Fruit fly (Drosophila melanogaster) whole organism, pupa: Measurements from ENCODE around the gene Indy.

Experiments used
- CG10348 ChIP-seq: fragments of 200-800 bp; sonication (Bioruptor generic); IDR thresholded peaks from 2 replicates; pipeline ENCODE4 v1.3.6; 2022; ENCODE audit warnings: missing biosample characterization, missing genetic modification characterization
- CG12605 ChIP-seq: fragments of 200-800 bp; sonication (Bioruptor generic); IDR thresholded peaks from 2 replicates; pipeline ENCODE4 v1.3.6; 2022; ENCODE audit warnings: missing biosample characterization, missing genetic modification characterization
- CG15710 ChIP-seq: fragments of 200-800 bp; sonication (Bioruptor generic); optimal IDR thresholded peaks from 2 replicates; lab custom pipeline; 2018; ENCODE audit warnings: missing biosample characterization, mild to moderate bottlenecking, missing genetic modification characterization, moderate library complexity
- CG17806 ChIP-seq: fragments of 200-800 bp; sonication (Bioruptor generic); optimal IDR thresholded peaks from 2 replicates; lab custom pipeline; 2018; ENCODE audit warnings: missing biosample characterization, mild to moderate bottlenecking, missing genetic modification characterization, moderate library complexity
- CG34367 ChIP-seq: fragments of 200-800 bp; sonication (Bioruptor generic); optimal IDR thresholded peaks from 2 replicates; lab custom pipeline; 2018; ENCODE audit warnings: missing biosample characterization, mild to moderate bottlenecking, missing genetic modification characterization
- D1 ChIP-seq: fragments of 200-800 bp; sonication (Bioruptor generic); optimal IDR thresholded peaks from 2 replicates; lab custom pipeline; 2018; ENCODE audit warnings: missing biosample characterization, mild to moderate bottlenecking, missing genetic modification characterization, moderate library complexity
- Pif1A ChIP-seq: fragments of 200-800 bp; sonication (Bioruptor generic); optimal IDR thresholded peaks from 3 replicates; lab custom pipeline; 2016; ENCODE audit warnings: missing biosample characterization, missing genetic modification characterization
- Pif1B ChIP-seq: fragments of 200-800 bp; sonication (Bioruptor generic); optimal IDR thresholded peaks from 3 replicates; lab custom pipeline; 2016; ENCODE audit warnings: missing biosample characterization, missing genetic modification characterization
- Snoo ChIP-seq: fragments of 200-800 bp; sonication (Bioruptor generic); optimal IDR thresholded peaks from 3 replicates; lab custom pipeline; 2017; ENCODE audit warnings: missing biosample characterization, mild to moderate bottlenecking, missing genetic modification characterization, inconsistent platforms
- rn ChIP-seq: fragments of 200-800 bp; sonication (Bioruptor generic); IDR thresholded peaks from 2 replicates; pipeline ENCODE4 v1.3.6; 2022; ENCODE audit warnings: missing biosample characterization, missing genetic modification characterization

dm6 chr3L:18836658-18837057 is 9.4 kb downstream of the Indy start:
- TF ChIP-seq CG12605 (no peak), CG10348 (GFP tag; lab: Robert Waterston, UW) (no peak), Snoo (tag; lab: Kevin White, UChicago) (no peak), CG15710 (tag; lab: Kevin White, UChicago) (no peak), rn (GFP tag; lab: Robert Waterston, UW) (no peak), CG34367 (no peak), Pif1A (GFP tag; lab: Kevin White, UChicago) (no peak), CG17806 (tag; lab: Kevin White, UChicago) (no peak), D1 (tag; lab: Kevin White, UChicago) (no peak), Pif1B (GFP tag; lab: Kevin White, UChicago) (no peak)
